Worm (Caenorhabditis elegans) whole organism, L3 larva: ENCODE measurements around the gene col-133.

Source experiments
- R02D3.7 ChIP-seq: fragments of 150-350 bp; optimal IDR thresholded peaks from 2 replicates; lab custom pipeline; 2014; ENCODE audit warnings: missing biosample characterization, missing genetic modification characterization
- aly-2 ChIP-seq: fragments of 150-350 bp; optimal IDR thresholded peaks from 2 replicates; lab custom pipeline; 2014; ENCODE audit warnings: missing biosample characterization, missing genetic modification characterization
- ama-1 ChIP-seq: fragments of 150-350 bp; optimal IDR thresholded peaks from 2 replicates; lab custom pipeline; 2018
- ceh-28 ChIP-seq: fragments of 150-350 bp; optimal IDR thresholded peaks from 2 replicates; lab custom pipeline; 2014; ENCODE audit warnings: missing biosample characterization, missing genetic modification reagents, missing genetic modification characterization
- lin-39 ChIP-seq: fragments of 150-350 bp; optimal IDR thresholded peaks from 2 replicates; lab custom pipeline; 2018; ENCODE audit warnings: missing biosample characterization, missing genetic modification reagents, missing genetic modification characterization
- nhr-77 ChIP-seq: fragments of 150-350 bp; optimal IDR thresholded peaks from 2 replicates; lab custom pipeline; 2014; ENCODE audit warnings: missing biosample characterization, missing genetic modification characterization
- pqm-1 ChIP-seq: fragments of 150-350 bp; optimal IDR thresholded peaks from 2 replicates; lab custom pipeline; 2017; ENCODE audit warnings: missing biosample characterization, missing genetic modification characterization, inconsistent platforms
- unc-62 ChIP-seq: fragments of 150-350 bp; sonication (generic microtip); optimal IDR thresholded peaks from 4 replicates; lab custom pipeline; 2014; ENCODE audit warnings: missing biosample characterization, missing genetic modification reagents, missing genetic modification characterization
- zag-1 ChIP-seq: fragments of 150-350 bp; optimal IDR thresholded peaks from 2 replicates; lab custom pipeline; 2014; ENCODE audit warnings: missing biosample characterization, missing genetic modification characterization

DNA sequence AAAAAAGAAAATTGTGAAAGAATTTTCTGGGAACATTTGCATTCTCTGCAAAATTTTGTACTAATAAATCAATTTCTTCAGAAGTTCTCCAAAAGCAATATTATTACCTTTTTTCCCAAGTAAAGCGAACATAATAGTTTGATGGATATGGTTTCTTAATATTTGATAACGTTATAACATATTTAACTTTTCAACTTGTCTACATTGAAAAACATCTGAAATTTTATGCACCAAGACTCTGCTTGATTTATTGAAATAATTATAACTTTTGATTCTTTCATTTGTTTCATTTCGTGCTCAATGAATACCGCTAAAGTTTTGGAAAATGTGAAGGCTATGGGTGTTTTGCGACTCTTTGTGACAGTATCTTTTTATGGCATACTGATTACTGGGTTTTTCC lies 37.9 kb upstream of the col-133 start, which contains the start of gene srz-31:
- TF ChIP-seq pqm-1 (tag; lab: Kevin White, UChicago) = no peak
- no peak for TF ChIP-seq aly-2 (tag; lab: Kevin White, UChicago)
- TF ChIP-seq ama-1 (lab: Kevin White, UChicago) = no peak
- TF ChIP-seq lin-39 (tag; lab: Kevin White, UChicago) = no peak
- no peak for TF ChIP-seq ceh-28
- TF ChIP-seq unc-62 (GFP tag; lab: Kevin White, UChicago) = no peak
- TF ChIP-seq R02D3.7 = no peak
- TF ChIP-seq zag-1 (tag; lab: Kevin White, UChicago) = no peak
- no peak for TF ChIP-seq nhr-77 (tag; lab: Kevin White, UChicago)
